Fruit fly (Drosophila melanogaster) whole organism, embryonic: ENCODE results near the gene CG33124.

Experiments
- Adf1 ChIP-seq: fragments of 200-800 bp; sonication (Bioruptor generic); IDR thresholded peaks from 2 replicates; pipeline ENCODE4 v1.3.6; 2022; ENCODE audit warnings: missing biosample characterization, missing genetic modification characterization
- Atf-2 ChIP-seq: fragments of 200-800 bp; sonication (Bioruptor generic); optimal IDR thresholded peaks from 2 replicates; lab custom pipeline; 2016; ENCODE audit warnings: missing biosample characterization, missing genetic modification characterization
- Atf3 ChIP-seq: fragments of 200-800 bp; sonication (Bioruptor generic); optimal IDR thresholded peaks from 3 replicates; lab custom pipeline; 2016; ENCODE audit warnings: missing biosample characterization, missing genetic modification characterization
- B-H2 ChIP-seq: fragments of 200-800 bp; sonication (Bioruptor generic); optimal IDR thresholded peaks from 2 replicates; lab custom pipeline; 2018; ENCODE audit warnings: missing biosample characterization, mild to moderate bottlenecking, missing genetic modification characterization
- CG10959 ChIP-seq: fragments of 200-800 bp; sonication (Bioruptor generic); IDR thresholded peaks from 2 replicates; pipeline ENCODE4 v1.3.6; 2022; ENCODE audit warnings: missing biosample characterization, missing genetic modification characterization
- CG11456 ChIP-seq: fragments of 200-800 bp; sonication (Bioruptor generic); IDR thresholded peaks from 3 replicates; pipeline ENCODE4 v1.3.6; 2022; ENCODE audit warnings: missing biosample characterization, missing genetic modification characterization
- CG11504 ChIP-seq: fragments of 200-800 bp; sonication (Bioruptor generic); optimal IDR thresholded peaks from 3 replicates; lab custom pipeline; 2019; ENCODE audit warnings: missing biosample characterization, mild to moderate bottlenecking, missing genetic modification characterization, moderate library complexity
- CG12104 ChIP-seq: fragments of 200-800 bp; sonication (Bioruptor generic); optimal IDR thresholded peaks from 3 replicates; lab custom pipeline; 2016; ENCODE audit warnings: missing biosample characterization, missing genetic modification characterization
- CG15073 ChIP-seq: fragments of 200-800 bp; sonication (Bioruptor generic); optimal IDR thresholded peaks from 2 replicates; lab custom pipeline; 2016; ENCODE audit warnings: missing biosample characterization, missing genetic modification characterization
- CG1529 ChIP-seq: fragments of 200-800 bp; sonication (Bioruptor generic); optimal IDR thresholded peaks from 3 replicates; lab custom pipeline; 2018; ENCODE audit warnings: missing biosample characterization, missing genetic modification characterization
- CG17186 ChIP-seq: fragments of 200-800 bp; sonication (Bioruptor generic); optimal IDR thresholded peaks from 3 replicates; lab custom pipeline; 2017; ENCODE audit warnings: missing biosample characterization, missing genetic modification reagents, missing genetic modification characterization
- CG17361 ChIP-seq: fragments of 200-800 bp; sonication (Bioruptor generic); IDR thresholded peaks from 3 replicates; pipeline ENCODE4 v1.3.6; 2022; ENCODE audit warnings: missing biosample characterization, missing genetic modification characterization
- CG1832 ChIP-seq: fragments of 200-800 bp; sonication (Bioruptor generic); optimal IDR thresholded peaks from 2 replicates; lab custom pipeline; 2017; ENCODE audit warnings: missing biosample characterization, mild to moderate bottlenecking, missing genetic modification characterization, inconsistent platforms
- CG18619 ChIP-seq: fragments of 200-800 bp; sonication (Bioruptor generic); optimal IDR thresholded peaks from 3 replicates; lab custom pipeline; 2017; ENCODE audit warnings: missing biosample characterization, mild to moderate bottlenecking, missing genetic modification characterization
- CG4424 ChIP-seq: fragments of 200-800 bp; sonication (Bioruptor generic); optimal IDR thresholded peaks from 3 replicates; lab custom pipeline; 2016; ENCODE audit warnings: missing biosample characterization, missing genetic modification characterization
- CG7786 ChIP-seq: fragments of 200-800 bp; sonication (Bioruptor generic); optimal IDR thresholded peaks from 2 replicates; lab custom pipeline; 2016; ENCODE audit warnings: missing biosample characterization, missing genetic modification characterization
- CG8388 ChIP-seq: fragments of 200-800 bp; sonication (Bioruptor generic); optimal IDR thresholded peaks from 2 replicates; lab custom pipeline; 2019; ENCODE audit warnings: missing biosample characterization, mild to moderate bottlenecking, missing genetic modification characterization, moderate library complexity
- CG8765 ChIP-seq: fragments of 200-800 bp; sonication (Bioruptor generic); IDR thresholded peaks from 2 replicates; pipeline ENCODE4 v1.3.6; 2022; ENCODE audit warnings: missing biosample characterization, missing genetic modification characterization
- CG8944 ChIP-seq: fragments of 200-800 bp; sonication (Bioruptor generic); optimal IDR thresholded peaks from 3 replicates; lab custom pipeline; 2016; ENCODE audit warnings: missing biosample characterization, missing genetic modification characterization
- CkIIα-i1 ChIP-seq: fragments of 200-800 bp; sonication (Bioruptor generic); IDR thresholded peaks from 2 replicates; pipeline ENCODE4 v1.3.6; 2022; ENCODE audit warnings: missing biosample characterization, missing genetic modification characterization
- Doc2 ChIP-seq: fragments of 200-800 bp; sonication (Bioruptor generic); IDR thresholded peaks from 2 replicates; pipeline ENCODE4 v1.3.6; 2022; ENCODE audit warnings: missing biosample characterization, missing genetic modification characterization
- Elba2 ChIP-seq: fragments of 200-800 bp; sonication (Bioruptor generic); optimal IDR thresholded peaks from 3 replicates; lab custom pipeline; 2016; ENCODE audit warnings: missing biosample characterization, missing genetic modification characterization
- Ets97D ChIP-seq: fragments of 200-800 bp; sonication (Bioruptor generic); optimal IDR thresholded peaks from 3 replicates; lab custom pipeline; 2016; ENCODE audit warnings: missing biosample characterization, missing genetic modification characterization
- HmgZ ChIP-seq: fragments of 200-800 bp; sonication (Bioruptor generic); optimal IDR thresholded peaks from 2 replicates; lab custom pipeline; 2018; ENCODE audit warnings: missing biosample characterization, mild to moderate bottlenecking, missing genetic modification characterization
- Hmr ChIP-seq: fragments of 200-800 bp; sonication (Bioruptor generic); optimal IDR thresholded peaks from 3 replicates; lab custom pipeline; 2017; ENCODE audit warnings: mild to moderate bottlenecking, missing biosample characterization, missing genetic modification reagents, missing genetic modification characterization
- Hmx ChIP-seq: fragments of 200-800 bp; sonication (Bioruptor generic); optimal IDR thresholded peaks from 2 replicates; lab custom pipeline; 2016; ENCODE audit warnings: missing biosample characterization, missing genetic modification characterization
- Max ChIP-seq: fragments of 200-800 bp; sonication (Bioruptor generic); optimal IDR thresholded peaks from 2 replicates; lab custom pipeline; 2016; ENCODE audit warnings: missing biosample characterization, mild to moderate bottlenecking, missing genetic modification characterization
- NfI ChIP-seq: fragments of 200-800 bp; sonication (Bioruptor generic); optimal IDR thresholded peaks from 3 replicates; lab custom pipeline; 2018; ENCODE audit warnings: missing biosample characterization, mild to moderate bottlenecking, missing genetic modification characterization, moderate library complexity
- Sin3A ChIP-seq: fragments of >200 bp; optimal IDR thresholded peaks from 2 replicates; lab custom pipeline; 2018
- Sox100B ChIP-seq: fragments of 200-800 bp; sonication (Bioruptor generic); optimal IDR thresholded peaks from 3 replicates; lab custom pipeline; 2018; ENCODE audit warnings: missing biosample characterization, mild to moderate bottlenecking, missing genetic modification characterization
- Stat92E ChIP-seq, 3 experiments: fragments of >200 bp in 2 of 3; fragments of 200-800 bp in 1 of 3; sonication (Bioruptor generic) in 1 of 3; optimal IDR thresholded peaks; 2 replicates each; lab custom pipeline; 2017 to 2019; ENCODE audit warnings: missing biosample characterization in 3 of 3, missing genetic modification characterization in 3 of 3, mild to moderate bottlenecking in 1 of 3, moderate library complexity in 1 of 3
- Xbp1 ChIP-seq: fragments of 200-800 bp; sonication (Bioruptor generic); optimal IDR thresholded peaks from 3 replicates; lab custom pipeline; 2016; ENCODE audit warnings: missing biosample characterization, mild to moderate bottlenecking, missing genetic modification characterization
- ab ChIP-seq: fragments of 200-800 bp; sonication (Bioruptor generic); optimal IDR thresholded peaks from 2 replicates; lab custom pipeline; 2016; ENCODE audit warnings: missing biosample characterization, missing genetic modification characterization
- ap ChIP-seq: fragments of 200-800 bp; sonication (Bioruptor generic); IDR thresholded peaks from 2 replicates; pipeline ENCODE4 v1.3.6; 2022; ENCODE audit warnings: missing biosample characterization, missing genetic modification characterization
- chn ChIP-seq: fragments of 200-800 bp; sonication (Bioruptor generic); optimal IDR thresholded peaks from 2 replicates; lab custom pipeline; 2016; ENCODE audit warnings: missing biosample characterization, missing genetic modification characterization
- croc ChIP-seq: fragments of 200-800 bp; sonication (Bioruptor generic); conservative IDR thresholded peaks from 3 replicates; pipeline ENCODE4 v1.3.6; 2022; ENCODE audit warnings: missing biosample characterization, missing genetic modification characterization
- dati ChIP-seq: fragments of 200-800 bp; sonication (Bioruptor generic); IDR thresholded peaks from 2 replicates; pipeline ENCODE4 v1.3.6; 2022; ENCODE audit warnings: missing biosample characterization, missing genetic modification characterization
- dmrt11E ChIP-seq: fragments of 200-800 bp; sonication (Bioruptor generic); optimal IDR thresholded peaks from 3 replicates; lab custom pipeline; 2018; ENCODE audit warnings: missing biosample characterization, mild to moderate bottlenecking, missing genetic modification characterization, moderate library complexity
- fd102C ChIP-seq: fragments of 200-800 bp; sonication (Bioruptor generic); optimal IDR thresholded peaks from 2 replicates; lab custom pipeline; 2018; ENCODE audit warnings: missing biosample characterization, mild to moderate bottlenecking, missing genetic modification characterization, moderate library complexity
- jigr1 ChIP-seq: fragments of 200-800 bp; sonication (Bioruptor generic); IDR thresholded peaks from 3 replicates; pipeline ENCODE4 v1.3.6; 2022; ENCODE audit warnings: missing biosample characterization, missing genetic modification characterization
- klu ChIP-seq: fragments of 200-800 bp; sonication (Bioruptor generic); IDR thresholded peaks from 2 replicates; pipeline ENCODE4 v1.3.6; 2022; ENCODE audit warnings: missing biosample characterization, missing genetic modification characterization
- kni ChIP-seq: fragments of 200-800 bp; sonication (Bioruptor generic); optimal IDR thresholded peaks from 3 replicates; lab custom pipeline; 2017; ENCODE audit warnings: mild to moderate bottlenecking, missing biosample characterization, missing genetic modification reagents, missing genetic modification characterization
- maf-S ChIP-seq: fragments of 200-800 bp; sonication (Bioruptor generic); optimal IDR thresholded peaks from 2 replicates; lab custom pipeline; 2016; ENCODE audit warnings: missing biosample characterization, missing genetic modification characterization
- pan ChIP-seq, 4 experiments: fragments of >200 bp in 3 of 4; fragments of 200-800 bp in 1 of 4; sonication (Bioruptor generic) in 1 of 4; optimal IDR thresholded peaks in 3 of 4; IDR thresholded peaks in 1 of 4; 2 replicates each; pipeline versions ENCODE4 v1.3.6 to Lab custom; 2017 to 2022; ENCODE audit warnings: missing biosample characterization in 2 of 4, missing genetic modification characterization in 2 of 4, mixed read lengths in 1 of 4
- sim ChIP-seq: fragments of 200-800 bp; sonication (Bioruptor generic); IDR thresholded peaks from 2 replicates; pipeline ENCODE4 v1.3.6; 2022; ENCODE audit warnings: missing biosample characterization, missing genetic modification characterization
- tgo ChIP-seq: fragments of 200-800 bp; sonication (Bioruptor generic); IDR thresholded peaks from 3 replicates; pipeline ENCODE4 v1.3.6; 2022; ENCODE audit warnings: missing biosample characterization, missing genetic modification characterization
- tll ChIP-seq, 2 experiments: fragments of 200-800 bp in 1 of 2; fragments of >200 bp in 1 of 2; sonication (Bioruptor generic) in 1 of 2; optimal IDR thresholded peaks; 2 replicates each; lab custom pipeline; 2017 to 2019; ENCODE audit warnings: missing biosample characterization in 2 of 2, missing genetic modification characterization in 2 of 2, mild to moderate bottlenecking in 1 of 2, moderate library complexity in 1 of 2
- wek ChIP-seq: fragments of 200-800 bp; sonication (Bioruptor generic); optimal IDR thresholded peaks from 3 replicates; lab custom pipeline; 2018; ENCODE audit warnings: missing biosample characterization, mild to moderate bottlenecking, missing genetic modification characterization, moderate library complexity
- wor ChIP-seq: fragments of 200-800 bp; sonication (Bioruptor generic); IDR thresholded peaks from 2 replicates; pipeline ENCODE4 v1.3.6; 2022; ENCODE audit warnings: missing biosample characterization, missing genetic modification characterization
- zfh1 ChIP-seq: fragments of 200-800 bp; sonication (Bioruptor generic); IDR thresholded peaks from 3 replicates; pipeline ENCODE4 v1.3.6; 2022; ENCODE audit warnings: missing biosample characterization, missing genetic modification characterization
- zfh2 ChIP-seq: fragments of 200-800 bp; sonication (Bioruptor generic); optimal IDR thresholded peaks from 2 replicates; lab custom pipeline; 2016; ENCODE audit warnings: missing biosample characterization, missing genetic modification characterization

CG33124 gene

DNA sequence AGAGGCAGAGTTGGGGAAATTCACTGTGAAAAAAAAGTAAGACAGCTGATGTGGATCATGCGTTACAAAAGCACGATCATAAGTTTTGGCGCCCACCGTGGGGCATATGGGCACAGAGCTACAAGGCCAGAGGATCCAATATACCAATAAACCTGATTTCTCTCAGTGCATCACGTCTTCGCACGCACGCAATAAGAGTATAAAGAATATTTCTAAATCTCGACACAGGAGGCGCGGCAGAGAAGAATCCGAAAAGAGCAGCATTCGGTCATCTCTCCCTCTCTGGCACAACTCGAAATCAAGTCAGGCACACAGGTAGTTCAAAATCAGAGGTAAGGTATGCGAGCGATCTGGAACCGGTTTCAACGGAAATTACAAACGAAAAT lies 45.3 kb downstream of the CG33124 start (continued):
- TF ChIP-seq CG7786 (GFP tag; lab: Kevin White, UChicago): peak; percentile 95
- TF ChIP-seq CG17361 (GFP tag; lab: Robert Waterston, UW): peak; percentile 91
- TF ChIP-seq Stat92E (GFP tag; optimal IDR thresholded peaks at IDR 0.05; lab: Kevin White, UChicago): peak in 1 of 3 experiments; percentile 81
- no peak for TF ChIP-seq B-H2
- peak; percentile 90 for TF ChIP-seq fd102C (GFP tag; lab: Kevin White, UChicago)
- TF ChIP-seq ap (GFP tag; lab: Robert Waterston, UW): peak; percentile 90
- peak; percentile 94 for TF ChIP-seq Atf3 (GFP tag; lab: Kevin White, UChicago)
- no peak for TF ChIP-seq Sin3A (lab: Kevin White, UChicago)
- peak; percentile 91 for TF ChIP-seq CG1529 (GFP tag; lab: Kevin White, UChicago)
- TF ChIP-seq klu (GFP tag; lab: Robert Waterston, UW): peak; percentile 70
- peak; percentile 83 for TF ChIP-seq Elba2 (GFP tag; lab: Kevin White, UChicago)
- TF ChIP-seq Max: peak; percentile 47
- TF ChIP-seq CG8765: peak; percentile 97
- peak; percentile 19; the same call in 1 of the 2 replicates for TF ChIP-seq Doc2
- peak in 1 of 2 experiments; percentile 56 for TF ChIP-seq tll (GFP tag; optimal IDR thresholded peaks at IDR 0.05; lab: Kevin White, UChicago)
- peak; percentile 68 for TF ChIP-seq ab (GFP tag; lab: Kevin White, UChicago)
- TF ChIP-seq Adf1: peak; percentile 10; the same call in 1 of the 2 replicates
- peak; percentile 48 for TF ChIP-seq Hmx (GFP tag; lab: Kevin White, UChicago)
- peak; percentile 66 for TF ChIP-seq Ets97D (GFP tag; lab: Kevin White, UChicago)
- TF ChIP-seq pan (optimal IDR thresholded peaks at IDR 0.05; lab: Kevin White, UChicago): no peak
- TF ChIP-seq pan (GFP tag; optimal IDR thresholded peaks at IDR 0.05 in 1 of 2, IDR thresholded peaks at IDR 0.05 in 1 of 2): peak in 1 of 2 experiments; percentile 91
- TF ChIP-seq maf-S: peak; percentile 63
- TF ChIP-seq CG8388: peak; percentile 90
- TF ChIP-seq CkIIα-i1 (GFP tag; lab: Robert Waterston, UW): peak; percentile 53; the same call in 1 of the 2 replicates
- peak; percentile 64 for TF ChIP-seq CG17186 (GFP tag; lab: Kevin White, UChicago)
- TF ChIP-seq tgo: peak; percentile 90
- TF ChIP-seq chn (GFP tag; lab: Kevin White, UChicago): peak; percentile 73
- TF ChIP-seq CG11456 (GFP tag; lab: Robert Waterston, UW): peak; percentile 86
- TF ChIP-seq CG15073 (GFP tag; lab: Kevin White, UChicago): peak; percentile 26
- TF ChIP-seq Atf-2: peak; percentile 82
- peak; percentile 98 for TF ChIP-seq zfh1 (GFP tag; lab: Robert Waterston, UW)
- TF ChIP-seq Hmr (GFP tag; lab: Kevin White, UChicago): peak; percentile 83
- TF ChIP-seq jigr1: peak; percentile 77; the same call in 2 of the 3 replicates
- TF ChIP-seq wor: peak; percentile 85
- TF ChIP-seq Sox100B (GFP tag; lab: Kevin White, UChicago): peak; percentile 77
- TF ChIP-seq zfh2: peak; percentile 82
- peak; percentile 65 for TF ChIP-seq wek
- TF ChIP-seq CG11504 (tag; lab: Kevin White, UChicago): peak; percentile 84
- peak; percentile 87 for TF ChIP-seq CG18619 (GFP tag; lab: Kevin White, UChicago)
- peak; percentile 74 for TF ChIP-seq NfI (GFP tag; lab: Kevin White, UChicago)
- no peak for TF ChIP-seq CG12104 (GFP tag; lab: Kevin White, UChicago)
- peak; percentile 85 for TF ChIP-seq Xbp1 (GFP tag; lab: Kevin White, UChicago)
- TF ChIP-seq sim (GFP tag; lab: Robert Waterston, UW): peak; percentile 93
- peak; percentile 90 for TF ChIP-seq CG8944 (GFP tag; lab: Kevin White, UChicago)
- peak; percentile 87 for TF ChIP-seq CG4424 (GFP tag; lab: Kevin White, UChicago)
- peak; percentile 92 for TF ChIP-seq croc
- TF ChIP-seq CG10959 (GFP tag; lab: Robert Waterston, UW): peak; percentile 98
- TF ChIP-seq dmrt11E (tag; lab: Kevin White, UChicago): peak; percentile 97
- TF ChIP-seq dati (GFP tag; lab: Robert Waterston, UW): peak; percentile 92
- peak; percentile 61 for TF ChIP-seq HmgZ (tag; lab: Kevin White, UChicago)
- TF ChIP-seq kni (GFP tag; lab: Kevin White, UChicago): peak; percentile 93
- TF ChIP-seq CG1832 (GFP tag; lab: Kevin White, UChicago): peak; percentile 44
